Worm (Caenorhabditis elegans): ENCODE results near the gene B0281.4.

- TF ChIP-seq egl-27 (tag; optimal IDR thresholded peaks at IDR 0.05) (no peak), crh-2 (tag; optimal IDR thresholded peaks at IDR 0.05) (no peak), ama-1 (optimal IDR thresholded peaks at IDR 0.05) (no peak), zag-1 (tag; optimal IDR thresholded peaks at IDR 0.05) (no peak), lin-39 (tag; optimal IDR thresholded peaks at IDR 0.05) (no peak), skn-1 (tag; optimal IDR thresholded peaks at IDR 0.05) (no peak), fos-1 (tag; optimal IDR thresholded peaks at IDR 0.05) (no peak), ceh-16 (tag; optimal IDR thresholded peaks at IDR 0.05) (no peak), ztf-11 (tag; optimal IDR thresholded peaks at IDR 0.05) (no peak), elt-3 (tag; optimal IDR thresholded peaks at IDR 0.05) (no peak), blmp-1 (tag; optimal IDR thresholded peaks at IDR 0.05; ENCODE audit: insufficient read depth) (no peak), nhr-21 (tag; optimal IDR thresholded peaks at IDR 0.05) (no peak)
Measured at ce11 chrII:2328963-2329442, 30.4 kb upstream of the B0281.4 start, which contains the start of the genes ZK1240.8 and ZK1240.1.

Data from whole organism, L2 larva.